Fruit fly (Drosophila melanogaster) whole organism, embryonic: ENCODE data around the gene Hr38.

Experiments
- BEAF-32 ChIP-seq: fragments of 200-800 bp; sonication (Bioruptor generic); optimal IDR thresholded peaks from 3 replicates; lab custom pipeline; 2017; ENCODE audit warnings: missing biosample characterization, missing genetic modification characterization, mild to moderate bottlenecking, moderate library complexity, missing genetic modification reagents
- CG1024 ChIP-seq: fragments of 200-800 bp; sonication (Bioruptor generic); IDR thresholded peaks from 2 replicates; pipeline ENCODE4 v1.3.6; 2022; ENCODE audit warnings: missing biosample characterization, missing genetic modification characterization
- CG10431 ChIP-seq: fragments of 200-800 bp; sonication (Bioruptor generic); optimal IDR thresholded peaks from 3 replicates; lab custom pipeline; 2018; ENCODE audit warnings: missing biosample characterization, mild to moderate bottlenecking, missing genetic modification characterization
- CG12942 ChIP-seq: fragments of 200-800 bp; sonication (Bioruptor generic); optimal IDR thresholded peaks from 3 replicates; lab custom pipeline; 2016; ENCODE audit warnings: missing biosample characterization, missing genetic modification characterization
- CG13894 ChIP-seq: fragments of 200-800 bp; sonication (Bioruptor generic); optimal IDR thresholded peaks from 3 replicates; lab custom pipeline; 2018; ENCODE audit warnings: missing biosample characterization, mild to moderate bottlenecking, missing genetic modification characterization, moderate library complexity
- CG14667 ChIP-seq: fragments of 200-800 bp; sonication (Bioruptor generic); IDR thresholded peaks from 2 replicates; pipeline ENCODE4 v1.3.6; 2022; ENCODE audit warnings: missing biosample characterization, missing genetic modification characterization
- CG14710 ChIP-seq: fragments of 200-800 bp; sonication (Bioruptor generic); optimal IDR thresholded peaks from 3 replicates; lab custom pipeline; 2019; ENCODE audit warnings: missing biosample characterization, mild to moderate bottlenecking, missing genetic modification characterization, moderate library complexity
- CG14965 ChIP-seq: fragments of 200-800 bp; sonication (Bioruptor generic); optimal IDR thresholded peaks from 2 replicates; lab custom pipeline; 2016; ENCODE audit warnings: missing biosample characterization, missing genetic modification characterization, borderline replicate concordance
- CG1603 ChIP-seq: fragments of 200-800 bp; sonication (Bioruptor generic); optimal IDR thresholded peaks from 2 replicates; lab custom pipeline; 2019; ENCODE audit warnings: missing biosample characterization, mild to moderate bottlenecking, missing genetic modification characterization, moderate library complexity
- CG16815 ChIP-seq: fragments of 200-800 bp; sonication (Bioruptor generic); optimal IDR thresholded peaks from 3 replicates; lab custom pipeline; 2017; ENCODE audit warnings: missing biosample characterization, mild to moderate bottlenecking, missing genetic modification characterization
- CG17385 ChIP-seq: fragments of 200-800 bp; sonication (Bioruptor generic); optimal IDR thresholded peaks from 3 replicates; lab custom pipeline; 2018; ENCODE audit warnings: missing biosample characterization, mild to moderate bottlenecking, missing genetic modification characterization
- CG2120 ChIP-seq: fragments of 200-800 bp; sonication (Bioruptor generic); optimal IDR thresholded peaks from 3 replicates; lab custom pipeline; 2016; ENCODE audit warnings: missing biosample characterization, missing genetic modification characterization
- CG2875 ChIP-seq: fragments of 200-800 bp; sonication (Bioruptor generic); optimal IDR thresholded peaks from 2 replicates; lab custom pipeline; 2017; ENCODE audit warnings: missing biosample characterization, mild to moderate bottlenecking, missing genetic modification characterization, missing genetic modification reagents
- CG33557 ChIP-seq: fragments of 200-800 bp; sonication (Bioruptor generic); optimal IDR thresholded peaks from 2 replicates; lab custom pipeline; 2019; ENCODE audit warnings: missing biosample characterization, mild to moderate bottlenecking, missing genetic modification characterization, moderate library complexity
- CG4707 ChIP-seq: fragments of 200-800 bp; sonication (Bioruptor generic); optimal IDR thresholded peaks from 2 replicates; lab custom pipeline; 2018; ENCODE audit warnings: missing biosample characterization, mild to moderate bottlenecking, missing genetic modification characterization, moderate library complexity
- CG6765 ChIP-seq: fragments of 200-800 bp; sonication (Bioruptor generic); optimal IDR thresholded peaks from 3 replicates; lab custom pipeline; 2017; ENCODE audit warnings: missing biosample characterization, mild to moderate bottlenecking, missing genetic modification characterization
- CG9727 ChIP-seq: fragments of 200-800 bp; sonication (Bioruptor generic); optimal IDR thresholded peaks from 3 replicates; lab custom pipeline; 2017; ENCODE audit warnings: missing biosample characterization, mild to moderate bottlenecking, missing genetic modification characterization
- CHES-1-like ChIP-seq: fragments of 200-800 bp; sonication (Bioruptor generic); optimal IDR thresholded peaks from 2 replicates; lab custom pipeline; 2016; ENCODE audit warnings: missing biosample characterization, missing genetic modification characterization
- Deaf1 ChIP-seq: fragments of 200-800 bp; optimal IDR thresholded peaks from 3 replicates; lab custom pipeline; 2019; ENCODE audit warnings: missing biosample characterization, mild to moderate bottlenecking, missing genetic modification characterization, moderate library complexity
- Dip3 ChIP-seq: fragments of 200-800 bp; sonication (Bioruptor generic); optimal IDR thresholded peaks from 3 replicates; lab custom pipeline; 2016; ENCODE audit warnings: missing biosample characterization, missing genetic modification characterization
- Dll ChIP-seq: fragments of 200-800 bp; sonication (Bioruptor generic); IDR thresholded peaks from 4 replicates; pipeline ENCODE4 v1.3.6; 2022; ENCODE audit warnings: missing biosample characterization, missing genetic modification characterization; ENCODE audit not compliant: partially characterized antibody
- ERR ChIP-seq: fragments of 200-800 bp; sonication (Bioruptor generic); optimal IDR thresholded peaks from 2 replicates; lab custom pipeline; 2016; ENCODE audit warnings: missing biosample characterization, missing genetic modification characterization
- Hr78 ChIP-seq, 2 experiments: fragments of 200-800 bp in 1 of 2; fragments of >200 bp in 1 of 2; sonication (Bioruptor generic) in 1 of 2; optimal IDR thresholded peaks; 2 replicates each; lab custom pipeline; 2017 to 2019; ENCODE audit warnings: missing biosample characterization in 2 of 2, missing genetic modification characterization in 2 of 2, mild to moderate bottlenecking in 1 of 2, moderate library complexity in 1 of 2
- Lhr ChIP-seq: fragments of 200-800 bp; sonication (Bioruptor generic); optimal IDR thresholded peaks from 3 replicates; lab custom pipeline; 2017; ENCODE audit warnings: mild to moderate bottlenecking, missing biosample characterization, missing genetic modification reagents, missing genetic modification characterization
- Mad ChIP-seq: fragments of 200-800 bp; sonication (Bioruptor generic); optimal IDR thresholded peaks from 2 replicates; lab custom pipeline; 2016; ENCODE audit warnings: missing biosample characterization, missing genetic modification characterization
- Nf-YC ChIP-seq: fragments of 200-800 bp; optimal IDR thresholded peaks from 3 replicates; lab custom pipeline; 2019; ENCODE audit warnings: missing biosample characterization, mild to moderate bottlenecking, missing genetic modification characterization, moderate library complexity
- Optix ChIP-seq: fragments of 200-800 bp; sonication (Bioruptor generic); IDR thresholded peaks from 3 replicates; pipeline ENCODE4 v1.3.6; 2022; ENCODE audit warnings: missing biosample characterization, missing genetic modification characterization
- Sox100B ChIP-seq: fragments of 200-800 bp; sonication (Bioruptor generic); optimal IDR thresholded peaks from 3 replicates; lab custom pipeline; 2018; ENCODE audit warnings: missing biosample characterization, mild to moderate bottlenecking, missing genetic modification characterization
- Usf ChIP-seq: fragments of 200-800 bp; sonication (Bioruptor generic); optimal IDR thresholded peaks from 2 replicates; lab custom pipeline; 2017; ENCODE audit warnings: missing genotype, missing biosample characterization, missing genetic modification characterization
- al ChIP-seq: fragments of 200-800 bp; sonication (Bioruptor generic); IDR thresholded peaks from 2 replicates; pipeline ENCODE4 v1.3.6; 2022; ENCODE audit warnings: missing biosample characterization, missing genetic modification characterization
- ato ChIP-seq: fragments of 200-800 bp; sonication (Bioruptor generic); IDR thresholded peaks from 2 replicates; pipeline ENCODE4 v1.3.6; 2022; ENCODE audit warnings: missing biosample characterization, missing genetic modification characterization; ENCODE audit not compliant: partially characterized antibody
- bbx ChIP-seq: fragments of 200-800 bp; sonication (Bioruptor generic); IDR thresholded peaks from 2 replicates; pipeline ENCODE4 v1.3.6; 2022; ENCODE audit warnings: missing biosample characterization, missing genetic modification characterization; ENCODE audit not compliant: partially characterized antibody
- br ChIP-seq: fragments of >200 bp; optimal IDR thresholded peaks from 2 replicates; lab custom pipeline; 2017
- bsh ChIP-seq, 2 experiments: fragments of 200-800 bp; sonication (Bioruptor generic); optimal IDR thresholded peaks; 2 replicates each; lab custom pipeline; 2017 to 2018; ENCODE audit warnings: mild to moderate bottlenecking in 2 of 2, missing biosample characterization in 2 of 2, missing genetic modification characterization in 2 of 2, moderate library complexity in 1 of 2
- crc ChIP-seq: fragments of 200-800 bp; sonication (Bioruptor generic); optimal IDR thresholded peaks from 2 replicates; lab custom pipeline; 2016; ENCODE audit warnings: missing biosample characterization, missing genetic modification characterization
- en ChIP-seq: fragments of 200-800 bp; sonication (Bioruptor generic); optimal IDR thresholded peaks from 2 replicates; lab custom pipeline; 2016; ENCODE audit warnings: missing biosample characterization, missing genetic modification characterization
- gcm ChIP-seq: fragments of 200-800 bp; sonication (Bioruptor generic); optimal IDR thresholded peaks from 2 replicates; lab custom pipeline; 2019; ENCODE audit warnings: missing biosample characterization, mild to moderate bottlenecking, missing genetic modification characterization, moderate library complexity
- grau ChIP-seq: fragments of 200-800 bp; optimal IDR thresholded peaks from 3 replicates; lab custom pipeline; 2019; ENCODE audit warnings: missing biosample characterization, mild to moderate bottlenecking, missing genetic modification characterization, moderate library complexity
- hb ChIP-seq: fragments of 200-800 bp; sonication (Bioruptor generic); IDR thresholded peaks from 3 replicates; pipeline ENCODE4 v1.3.6; 2022; ENCODE audit warnings: missing biosample characterization, missing genetic modification characterization; ENCODE audit not compliant: partially characterized antibody
- ind ChIP-seq: fragments of 200-800 bp; sonication (Bioruptor generic); optimal IDR thresholded peaks from 3 replicates; lab custom pipeline; 2016; ENCODE audit warnings: missing biosample characterization, missing genetic modification characterization
- jumu ChIP-seq: fragments of 200-800 bp; sonication (Bioruptor generic); optimal IDR thresholded peaks from 3 replicates; lab custom pipeline; 2016; ENCODE audit warnings: missing biosample characterization, missing genetic modification characterization
- lbe ChIP-seq: fragments of 200-800 bp; sonication (Bioruptor generic); optimal IDR thresholded peaks from 2 replicates; lab custom pipeline; 2016; ENCODE audit warnings: missing biosample characterization, mild to moderate bottlenecking, missing genetic modification characterization
- mld ChIP-seq: fragments of 200-800 bp; sonication (Bioruptor generic); IDR thresholded peaks from 3 replicates; pipeline ENCODE4 v1.3.6; 2022; ENCODE audit warnings: missing biosample characterization, missing genetic modification characterization; ENCODE audit not compliant: partially characterized antibody
- phol ChIP-seq: fragments of 200-800 bp; sonication (Bioruptor generic); optimal IDR thresholded peaks from 3 replicates; lab custom pipeline; 2018; ENCODE audit warnings: missing biosample characterization, mild to moderate bottlenecking, missing genetic modification characterization, moderate library complexity
- pnt ChIP-seq: fragments of 200-800 bp; sonication (Bioruptor generic); optimal IDR thresholded peaks from 3 replicates; lab custom pipeline; 2016; ENCODE audit warnings: missing biosample characterization, missing genetic modification characterization
- pzg ChIP-seq: fragments of 200-800 bp; sonication (Bioruptor generic); optimal IDR thresholded peaks from 3 replicates; lab custom pipeline; 2018; ENCODE audit warnings: missing biosample characterization, mild to moderate bottlenecking, missing genetic modification characterization, moderate library complexity
- vfl ChIP-seq: fragments of 200-800 bp; sonication (Bioruptor generic); optimal IDR thresholded peaks from 2 replicates; lab custom pipeline; 2016; ENCODE audit warnings: missing biosample characterization, missing genetic modification characterization
- vvl ChIP-seq: fragments of 200-800 bp; sonication (Bioruptor generic); IDR thresholded peaks from 2 replicates; pipeline ENCODE4 v1.3.6; 2022; ENCODE audit warnings: missing biosample characterization, missing genetic modification characterization
- wek ChIP-seq: fragments of 200-800 bp; sonication (Bioruptor generic); optimal IDR thresholded peaks from 3 replicates; lab custom pipeline; 2018; ENCODE audit warnings: missing biosample characterization, mild to moderate bottlenecking, missing genetic modification characterization, moderate library complexity
- zf30C ChIP-seq: fragments of 200-800 bp; sonication (Bioruptor generic); optimal IDR thresholded peaks from 3 replicates; lab custom pipeline; 2018; ENCODE audit warnings: missing biosample characterization, mild to moderate bottlenecking, missing genetic modification characterization

Gene Hr38

dm6 chr2L:20757808-20758187, 43.4 kb upstream of the Hr38 start, which contains the start of the genes Rhau and dia (continued):
- TF ChIP-seq hb (GFP tag; lab: Robert Waterston, UW) (no peak), lbe (GFP tag; lab: Kevin White, UChicago) (no peak), CG16815 (no peak), Hr78 (GFP tag; optimal IDR thresholded peaks at IDR 0.05; lab: Kevin White, UChicago) (no peak), zf30C (GFP tag; lab: Kevin White, UChicago) (no peak), pnt (GFP tag; lab: Kevin White, UChicago) (no peak), phol (peak; percentile 71), CG14710 (peak; percentile 84), vfl (GFP tag; lab: Kevin White, UChicago) (no peak), Mad (GFP tag; lab: Kevin White, UChicago) (no peak), CG17385 (no peak), CG10431 (GFP tag; lab: Kevin White, UChicago) (peak; percentile 61), CG2120 (GFP tag; lab: Kevin White, UChicago) (peak; percentile 0), bbx (no peak), en (no peak), wek (no peak), Usf (GFP tag; lab: Kevin White, UChicago) (no peak), Nf-YC (tag; lab: Kevin White, UChicago) (peak; percentile 49), CG6765 (GFP tag; lab: Kevin White, UChicago) (no peak), Deaf1 (tag; lab: Kevin White, UChicago) (no peak), CG4707 (GFP tag; lab: Kevin White, UChicago) (no peak), ind (GFP tag; lab: Kevin White, UChicago) (peak; percentile 25), BEAF-32 (GFP tag; lab: Kevin White, UChicago) (peak; percentile 57), ERR (GFP tag; lab: Kevin White, UChicago) (no peak), CG14667 (GFP tag; lab: Robert Waterston, UW) (no peak), CG13894 (tag; lab: Kevin White, UChicago) (no peak), ato (GFP tag; lab: Robert Waterston, UW) (no peak), crc (GFP tag; lab: Kevin White, UChicago) (no peak), CG33557 (no peak), CG12942 (GFP tag; lab: Kevin White, UChicago) (peak; percentile 7), CG1603 (tag; lab: Kevin White, UChicago) (peak; percentile 14), al (GFP tag; lab: Robert Waterston, UW) (0 out of 2 replicates have a peak, but pooled peaks have one; percentile 14), Dll (0 out of 4 replicates have a peak, but pooled peaks have one; percentile 19), Lhr (peak; percentile 93), CG2875 (GFP tag; lab: Kevin White, UChicago) (no peak), grau (peak; percentile 43), CG9727 (GFP tag; lab: Kevin White, UChicago) (no peak), jumu (GFP tag; lab: Kevin White, UChicago) (no peak), pzg (peak; percentile 88), CHES-1-like (GFP tag; lab: Kevin White, UChicago) (peak; percentile 36), gcm (GFP tag; lab: Kevin White, UChicago) (no peak), Sox100B (no peak), CG1024 (no peak), CG14965 (no peak), bsh (GFP tag; optimal IDR thresholded peaks at IDR 0.05; lab: Kevin White, UChicago) (no peak), mld (no peak), vvl (GFP tag; lab: Robert Waterston, UW) (no peak), Dip3 (GFP tag; lab: Kevin White, UChicago) (peak; percentile 4), Optix (GFP tag; lab: Robert Waterston, UW) (no peak), br (no peak)
